Worm (Caenorhabditis elegans) whole organism, L2 larva: ENCODE results near the gene T26C5.5.

Experiments
- ceh-16 ChIP-seq: fragments of 150-350 bp; optimal IDR thresholded peaks from 2 replicates; lab custom pipeline; 2014; ENCODE audit warnings: missing biosample characterization, missing genetic modification characterization
- elt-1 ChIP-seq: fragments of 150-350 bp; optimal IDR thresholded peaks from 2 replicates; lab custom pipeline; 2014; ENCODE audit warnings: missing biosample characterization, missing genetic modification characterization
- lin-13 ChIP-seq: fragments of 150-350 bp; optimal IDR thresholded peaks from 2 replicates; lab custom pipeline; 2014; ENCODE audit warnings: missing biosample characterization, missing genetic modification reagents, missing genetic modification characterization
- lin-39 ChIP-seq: fragments of 150-350 bp; optimal IDR thresholded peaks from 2 replicates; lab custom pipeline; 2014; ENCODE audit warnings: missing biosample characterization, missing genetic modification reagents, missing genetic modification characterization
- unc-55 ChIP-seq: fragments of 150-350 bp; sonication (generic microtip); optimal IDR thresholded peaks from 3 replicates; lab custom pipeline; 2014; ENCODE audit warnings: missing biosample characterization, missing genetic modification reagents, missing genetic modification characterization

DNA sequence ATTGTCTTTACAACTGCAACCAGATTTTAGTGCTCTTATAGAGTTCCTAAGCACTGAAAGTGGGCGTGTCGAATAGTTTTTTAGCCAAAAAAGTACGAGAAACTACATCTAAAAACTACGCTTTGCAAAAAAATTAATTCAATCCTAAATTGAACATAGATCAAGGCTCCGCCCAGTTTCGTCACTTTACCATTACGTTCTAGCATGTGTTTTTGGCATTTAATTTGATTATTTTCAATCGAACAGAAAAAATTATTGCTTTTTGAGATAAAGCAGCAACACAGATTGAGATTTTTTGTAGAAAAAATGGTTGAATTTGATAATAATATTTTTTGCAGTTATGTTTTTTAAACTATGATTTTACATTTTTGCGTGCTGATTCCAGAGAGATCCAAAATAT lies 7.6 kb upstream of the T26C5.5 start, which contains the start of gene nlp-82:
- TF ChIP-seq unc-55 (GFP tag; lab: Kevin White, UChicago) (no peak), lin-13 (no peak), lin-39 (tag; lab: Kevin White, UChicago) (no peak), elt-1 (tag; lab: Kevin White, UChicago) (no peak), ceh-16 (no peak)
